Worm (Caenorhabditis elegans): ENCODE measurements around the gene srh-159.

The srh-159 gene

ce11 chrV:17206469-17206868, 24.3 kb downstream of the srh-159 start:
- TF ChIP-seq unc-62 (GFP tag; optimal IDR thresholded peaks at IDR 0.05): no peak

ce11 chrV:17208045-17208444, 25.9 kb downstream of the srh-159 start, which contains the start of gene Y68A4A.13:
TSS of gene Y68A4A.13 (minus strand) at chrV:17208145.
- no peak for TF ChIP-seq unc-62 (GFP tag; optimal IDR thresholded peaks at IDR 0.05)

ce11 chrV:17211989-17212731, 30.0 kb downstream of the srh-159 start, which contains the start of gene srh-236:
TSS of gene srh-236 (minus strand) at chrV:17212039.
- no peak for TF ChIP-seq unc-62 (GFP tag; optimal IDR thresholded peaks at IDR 0.05)

- no peak for TF ChIP-seq unc-62 (GFP tag; optimal IDR thresholded peaks at IDR 0.05)
Measured at ce11 chrV:17212743-17213142, 30.6 kb downstream of the srh-159 start, which contains the start of gene srh-113. TSS of gene srh-113 (plus strand) at chrV:17213043.

ce11 chrV:17215602-17216001, 33.5 kb downstream of the srh-159 start:
- TF ChIP-seq unc-62 (GFP tag; optimal IDR thresholded peaks at IDR 0.05): no peak

ce11 chrV:17217690-17218089, 35.5 kb downstream of the srh-159 start, which contains the start of gene srbc-62:
TSS of gene srbc-62 (plus strand) at chrV:17217990.
- no peak for TF ChIP-seq unc-62 (GFP tag; optimal IDR thresholded peaks at IDR 0.05)

ce11 chrV:17220345-17220744, 38.2 kb downstream of the srh-159 start, which contains the start of gene srh-109:
TSS of gene srh-109 (minus strand) at chrV:17220445.
- TF ChIP-seq unc-62 (GFP tag; optimal IDR thresholded peaks at IDR 0.05): no peak

ce11 chrV:17223305-17223704, 41.2 kb downstream of the srh-159 start, which contains the start of gene srh-252:
TSS of gene srh-252 (minus strand) at chrV:17223405.
- TF ChIP-seq unc-62 (GFP tag; optimal IDR thresholded peaks at IDR 0.05): no peak

ce11 chrV:17225389-17225788, 43.2 kb downstream of the srh-159 start, which contains the start of gene scl-25:
TSS of gene scl-25 (plus strand) at chrV:17225689.
- TF ChIP-seq unc-62 (GFP tag; optimal IDR thresholded peaks at IDR 0.05): no peak

- TF ChIP-seq unc-62 (GFP tag; optimal IDR thresholded peaks at IDR 0.05): no peak
Measured at ce11 chrV:17226119-17226518, 44.0 kb downstream of the srh-159 start, which contains the start of gene srh-112. TSS of gene srh-112 (minus strand) at chrV:17226219.

- TF ChIP-seq unc-62 (GFP tag; optimal IDR thresholded peaks at IDR 0.05): no peak
Measured at ce11 chrV:17232403-17232802, 50.3 kb downstream of the srh-159 start.
